Worm (Caenorhabditis elegans): Measurements from ENCODE around the gene taap-1.

DNA sequence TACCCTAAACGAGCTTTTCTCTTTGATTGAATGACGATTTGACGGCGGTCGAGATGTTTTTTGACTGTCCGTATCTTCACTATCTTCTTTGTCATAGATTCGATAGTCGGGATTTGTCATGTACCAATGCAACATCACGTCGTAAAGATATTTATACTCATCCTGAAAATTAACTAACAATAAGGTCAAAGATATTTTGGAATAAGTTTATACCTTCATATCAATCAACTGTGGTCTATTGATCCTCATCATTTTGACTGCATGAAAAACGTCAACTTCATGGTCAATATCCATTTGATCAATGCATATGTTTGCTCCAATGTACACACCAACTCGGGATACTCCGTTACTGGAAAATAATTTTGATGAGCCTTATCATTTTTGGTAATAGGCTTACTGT, 4.5 kb upstream of the taap-1 start:
- TF ChIP-seq F39B2.1 (GFP tag; IDR thresholded peaks at IDR 0.05) (no peak), bed-2 (GFP tag; IDR thresholded peaks at IDR 0.05) (no peak), unc-62 (GFP tag; optimal IDR thresholded peaks at IDR 0.05) (no peak), lin-26 (GFP tag; IDR thresholded peaks at IDR 0.05) (no peak), sea-2 (GFP tag; IDR thresholded peaks at IDR 0.05) (no peak), Y56A3A.18 (GFP tag; IDR thresholded peaks at IDR 0.05) (no peak), xnd-1 (tag; optimal IDR thresholded peaks at IDR 0.05) (no peak), F10E7.11 (tag; optimal IDR thresholded peaks at IDR 0.05) (no peak), snpc-3.4 (tag; optimal IDR thresholded peaks at IDR 0.05) (no peak), hsf-1 (GFP tag; IDR thresholded peaks at IDR 0.05) (no peak), snpc-1.1 (tag; optimal IDR thresholded peaks at IDR 0.05; ENCODE audit: insufficient read depth) (no peak), Y53G8AR.9 (GFP tag; conservative IDR thresholded peaks at IDR 0.05) (no peak), fkh-3 (tag; optimal IDR thresholded peaks at IDR 0.05) (no peak), pbrm-1 (GFP tag; IDR thresholded peaks at IDR 0.05) (no peak)
